Worm (Caenorhabditis elegans): ENCODE results near the gene Y57G7A.3.

The Y57G7A.3 gene

DNA sequence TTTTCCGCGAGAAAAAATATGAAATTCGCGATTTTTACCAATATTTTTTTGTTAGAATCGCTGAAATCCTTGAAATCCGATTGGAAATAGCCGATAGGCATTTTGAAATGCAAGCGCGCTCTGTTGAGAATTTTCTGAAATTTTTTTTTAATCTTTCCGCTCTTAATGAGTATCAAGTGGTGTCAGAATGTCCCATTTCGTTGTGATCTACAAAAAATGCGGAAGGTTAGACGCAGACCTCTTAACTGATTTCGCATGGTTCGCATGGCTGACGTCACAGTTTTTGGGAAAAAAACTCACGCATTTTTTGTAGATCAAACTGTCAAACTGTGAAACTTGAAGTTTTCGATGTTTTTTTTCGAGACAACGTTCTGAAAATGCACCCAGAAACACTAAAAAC, 13.8 kb upstream of the Y57G7A.3 start, which contains the start of gene srw-66:
Gene srw-66 (minus strand): TSS at position 101 of the 400 bp plus-strand sequence.
- TF ChIP-seq let-607 (tag; optimal IDR thresholded peaks at IDR 0.05): no peak
- no peak for TF ChIP-seq ceh-40 (GFP tag; IDR thresholded peaks at IDR 0.05)
- TF ChIP-seq snpc-3.4 (tag; optimal IDR thresholded peaks at IDR 0.05): no peak
- no peak for TF ChIP-seq attf-6 (GFP tag; IDR thresholded peaks at IDR 0.05)
- no peak for TF ChIP-seq K12H6.12 (tag; optimal IDR thresholded peaks at IDR 0.05)
- TF ChIP-seq rec-8 (tag; optimal IDR thresholded peaks at IDR 0.05): no peak
- no peak for TF ChIP-seq madf-10 (tag; optimal IDR thresholded peaks at IDR 0.05)
- no peak for TF ChIP-seq egl-18 (GFP tag; IDR thresholded peaks at IDR 0.05)
- no peak for TF ChIP-seq D2030.7 (GFP tag; IDR thresholded peaks at IDR 0.05)
- TF ChIP-seq lin-40 (tag; optimal IDR thresholded peaks at IDR 0.05): no peak
- no peak for TF ChIP-seq hmg-20 (GFP tag; IDR thresholded peaks at IDR 0.05)
- TF ChIP-seq ets-4 (GFP tag; optimal IDR thresholded peaks at IDR 0.05): no peak
- no peak for TF ChIP-seq nhr-120 (GFP tag; IDR thresholded peaks at IDR 0.05)
- no peak for TF ChIP-seq nhr-27 (tag; optimal IDR thresholded peaks at IDR 0.05)
- TF ChIP-seq rcor-1 (GFP tag; IDR thresholded peaks at IDR 0.05): no peak
- TF ChIP-seq ztf-26 (tag; optimal IDR thresholded peaks at IDR 0.05): no peak
- no peak for TF ChIP-seq F23B12.7 (tag; optimal IDR thresholded peaks at IDR 0.05; ENCODE audit: insufficient read depth)
- no peak for TF ChIP-seq efl-1 (GFP tag; optimal IDR thresholded peaks at IDR 0.05)

DNA sequence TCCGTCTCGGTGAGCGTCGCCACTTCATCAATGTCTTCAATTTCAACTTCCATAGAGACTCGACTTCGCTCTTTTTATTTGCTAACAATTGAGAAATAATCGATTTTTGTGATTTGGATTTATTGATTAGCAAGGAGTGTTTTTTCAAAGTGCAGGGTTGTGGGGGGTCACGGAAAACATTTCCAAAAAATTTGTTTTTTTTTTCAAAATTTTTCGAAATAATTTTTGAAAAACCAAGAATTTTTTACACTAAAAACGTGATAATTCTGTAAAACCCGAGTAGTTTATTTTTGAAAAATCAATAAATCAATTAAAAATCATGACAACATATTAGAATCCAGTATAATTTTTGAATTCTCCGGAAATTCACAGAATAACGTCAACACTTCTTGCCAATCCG, 10.1 kb upstream of the Y57G7A.3 start, which contains the start of gene Y57G7A.5:
Gene Y57G7A.5 (minus strand): TSS at position 101 of the 400 bp plus-strand sequence.
- TF ChIP-seq egl-44 (GFP tag; IDR thresholded peaks at IDR 0.05) (no peak), ZK185.1 (tag; optimal IDR thresholded peaks at IDR 0.05; ENCODE audit: poor library complexity, severe bottlenecking) (no peak), bed-1 (GFP tag; IDR thresholded peaks at IDR 0.05) (no peak), K11D2.4 (GFP tag; IDR thresholded peaks at IDR 0.05) (no peak), rcor-1 (GFP tag; IDR thresholded peaks at IDR 0.05) (no peak), hlh-26 (GFP tag; conservative IDR thresholded peaks at IDR 0.05) (no peak), ceh-58 (GFP tag; IDR thresholded peaks at IDR 0.05) (no peak), ztf-22 (GFP tag; optimal IDR thresholded peaks at IDR 0.05) (no peak), zim-3 (tag; optimal IDR thresholded peaks at IDR 0.05) (no peak), snpc-1.1 (tag; optimal IDR thresholded peaks at IDR 0.05; ENCODE audit: insufficient read depth) (no peak), ztf-6 (GFP tag; IDR thresholded peaks at IDR 0.05) (no peak), F55B11.4 (tag; optimal IDR thresholded peaks at IDR 0.05; ENCODE audit: borderline replicate concordance, insufficient read depth) (no peak), nfyb-1 (GFP tag; IDR thresholded peaks at IDR 0.05) (no peak), ztf-18 (tag; optimal IDR thresholded peaks at IDR 0.05) (no peak), ceh-91 (GFP tag; IDR thresholded peaks at IDR 0.05) (no peak), nhr-90 (tag; optimal IDR thresholded peaks at IDR 0.05) (no peak), him-1 (tag; optimal IDR thresholded peaks at IDR 0.05) (no peak)

DNA sequence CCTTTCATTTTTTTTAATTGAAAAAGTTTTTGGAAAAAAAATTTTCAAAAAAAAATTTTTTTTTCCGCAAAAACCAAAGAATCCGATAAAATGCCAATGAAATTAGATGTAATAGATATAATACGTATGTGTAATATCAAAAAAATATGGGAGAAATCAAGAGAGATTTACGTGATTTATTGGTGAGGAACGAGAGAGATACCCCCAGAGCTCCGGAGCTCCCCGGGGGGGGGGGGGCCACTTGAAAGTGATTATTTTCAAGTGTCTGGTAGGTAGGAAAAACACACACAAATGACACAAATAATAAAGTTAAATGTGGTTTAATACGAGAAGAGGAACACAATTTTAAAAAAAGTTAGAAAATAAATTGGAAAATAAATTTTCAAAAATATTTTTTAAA, 8.8 kb upstream of the Y57G7A.3 start, which contains the start of gene Y57G7A.11:
Gene Y57G7A.11 (minus strand): TSS at position 101 of the 400 bp plus-strand sequence.
- no peak for TF ChIP-seq dpff-1 (tag; optimal IDR thresholded peaks at IDR 0.05)
- no peak for TF ChIP-seq Y53F4B.3 (GFP tag; IDR thresholded peaks at IDR 0.05)
